Fruit fly (Drosophila melanogaster) whole organism, wandering third instar larva: Measurements from ENCODE around the gene CG43218.

Experiments used
- Abd-B ChIP-seq: fragments of >200 bp; optimal IDR thresholded peaks from 2 replicates; lab custom pipeline; 2017; ENCODE audit warnings: missing biosample characterization, missing genetic modification characterization
- CG32264 ChIP-seq: fragments of 200-800 bp; sonication (Bioruptor generic); optimal IDR thresholded peaks from 2 replicates; lab custom pipeline; 2016; ENCODE audit warnings: missing biosample characterization, missing genetic modification characterization
- CG9705 ChIP-seq: fragments of 200-800 bp; sonication (Bioruptor generic); optimal IDR thresholded peaks from 2 replicates; lab custom pipeline; 2018; ENCODE audit warnings: missing biosample characterization, mild to moderate bottlenecking, missing genetic modification characterization
- CrebA ChIP-seq: fragments of 200-800 bp; sonication (Bioruptor generic); optimal IDR thresholded peaks from 2 replicates; lab custom pipeline; 2016; ENCODE audit warnings: missing biosample characterization, mild to moderate bottlenecking, missing genetic modification characterization, borderline replicate concordance
- Dfd ChIP-seq: fragments of >200 bp; optimal IDR thresholded peaks from 2 replicates; lab custom pipeline; 2017; ENCODE audit warnings: missing biosample characterization, missing genetic modification characterization
- GATAd ChIP-seq: sonication (Bioruptor generic); optimal IDR thresholded peaks from 2 replicates; lab custom pipeline; 2016; ENCODE audit warnings: missing biosample characterization, missing genetic modification characterization
- HLH106 ChIP-seq: fragments of 200-800 bp; optimal IDR thresholded peaks from 3 replicates; lab custom pipeline; 2019; ENCODE audit warnings: missing biosample characterization, mild to moderate bottlenecking, missing genetic modification characterization, moderate library complexity
- Hr78 ChIP-seq: fragments of >200 bp; optimal IDR thresholded peaks from 2 replicates; lab custom pipeline; 2017; ENCODE audit warnings: missing biosample characterization, missing genetic modification characterization
- Hr83 ChIP-seq: fragments of 200-300 bp; sonication (Bioruptor generic); optimal IDR thresholded peaks from 2 replicates; lab custom pipeline; 2016; ENCODE audit warnings: missing biosample characterization, mild to moderate bottlenecking, missing genetic modification characterization, moderate library complexity; ENCODE audit not compliant: poor library complexity, severe bottlenecking
- Jra ChIP-seq: sonication (Bioruptor generic); optimal IDR thresholded peaks from 2 replicates; lab custom pipeline; 2016; ENCODE audit warnings: missing biosample characterization, missing genetic modification characterization
- Myc ChIP-seq: fragments of >200 bp; optimal IDR thresholded peaks from 2 replicates; lab custom pipeline; 2017
- N ChIP-seq: fragments of >200 bp; optimal IDR thresholded peaks from 2 replicates; lab custom pipeline; 2018; ENCODE audit warnings: missing biosample characterization, missing external identifiers, missing genetic modification characterization
- OdsH ChIP-seq: fragments of 200-800 bp; sonication (Bioruptor generic); optimal IDR thresholded peaks from 2 replicates; lab custom pipeline; 2016; ENCODE audit warnings: missing biosample characterization, mild to moderate bottlenecking, missing genetic modification characterization
- Sp1 ChIP-seq: fragments of 200-800 bp; sonication (Bioruptor generic); optimal IDR thresholded peaks from 3 replicates; lab custom pipeline; 2019; ENCODE audit warnings: missing biosample characterization, mild to moderate bottlenecking, missing genetic modification characterization, moderate library complexity
- Vsx2 ChIP-seq: fragments of 200-300, 225-300 bp; sonication (Bioruptor generic); optimal IDR thresholded peaks from 2 replicates; lab custom pipeline; 2018; ENCODE audit warnings: missing biosample characterization, missing genetic modification characterization; ENCODE audit not compliant: partially characterized antibody
- br ChIP-seq: fragments of 200-800 bp; sonication (Bioruptor generic); optimal IDR thresholded peaks from 2 replicates; lab custom pipeline; 2016; ENCODE audit warnings: missing biosample characterization, missing genetic modification characterization
- brk ChIP-seq: fragments of 200-800 bp; sonication (Bioruptor generic); optimal IDR thresholded peaks from 2 replicates; lab custom pipeline; 2016; ENCODE audit warnings: missing biosample characterization, mild to moderate bottlenecking, missing genetic modification characterization
- dl ChIP-seq, 2 experiments: fragments of 175-275, 200-275 bp in 1 of 2; fragments of 200-275 bp in 1 of 2; sonication (Bioruptor generic); optimal IDR thresholded peaks; lab custom pipeline; 2018; ENCODE audit warnings: mild to moderate bottlenecking in 2 of 2, missing biosample characterization in 2 of 2, missing genetic modification characterization in 2 of 2, moderate library complexity in 2 of 2; ENCODE audit not compliant: partially characterized antibody in 2 of 2, insufficient read depth in 1 of 2
- foxo ChIP-seq, 2 experiments: fragments of 200-800 bp; sonication (Bioruptor generic); optimal IDR thresholded peaks; 2 replicates in 1 of 2; 3 replicates in 1 of 2; lab custom pipeline; 2016 to 2017; ENCODE audit warnings: missing biosample characterization in 2 of 2, missing genetic modification characterization in 2 of 2
- fru ChIP-seq: fragments of 200-800 bp; sonication (Bioruptor generic); optimal IDR thresholded peaks from 3 replicates; lab custom pipeline; 2016; ENCODE audit warnings: missing biosample characterization, mild to moderate bottlenecking, missing genetic modification characterization
- h ChIP-seq: fragments of 200-800 bp; sonication (Bioruptor generic); optimal IDR thresholded peaks from 3 replicates; lab custom pipeline; 2016; ENCODE audit warnings: missing biosample characterization, mild to moderate bottlenecking, missing genetic modification characterization
- jim ChIP-seq: fragments of 175-275, 200-325 bp; sonication (Bioruptor generic); optimal IDR thresholded peaks from 2 replicates; lab custom pipeline; 2016; ENCODE audit warnings: missing biosample characterization, mild to moderate bottlenecking, missing genetic modification characterization
- lola ChIP-seq: fragments of >200 bp; optimal IDR thresholded peaks from 2 replicates; lab custom pipeline; 2017; ENCODE audit warnings: missing biosample characterization, missing genetic modification characterization
- pan ChIP-seq: fragments of >200 bp; optimal IDR thresholded peaks from 2 replicates; lab custom pipeline; 2017
- psq ChIP-seq: fragments of 200-800 bp; sonication (Bioruptor generic); optimal IDR thresholded peaks from 3 replicates; lab custom pipeline; 2017; ENCODE audit warnings: missing biosample characterization, mild to moderate bottlenecking, missing genetic modification characterization, moderate library complexity
- rgr ChIP-seq: fragments of 200-800 bp; sonication (Bioruptor generic); optimal IDR thresholded peaks from 3 replicates; lab custom pipeline; 2016; ENCODE audit warnings: missing biosample characterization, mild to moderate bottlenecking, missing genetic modification characterization
- tai ChIP-seq: sonication (Bioruptor generic); optimal IDR thresholded peaks from 2 replicates; lab custom pipeline; 2016; ENCODE audit warnings: missing biosample characterization, missing genetic modification characterization
- usp ChIP-seq: fragments of >200 bp; optimal IDR thresholded peaks from 2 replicates; lab custom pipeline; 2017; ENCODE audit warnings: missing biosample characterization, missing genetic modification characterization

Gene CG43218

dm6 chr3L:21224274-21224673, 33.5 kb upstream of the CG43218 start:
- TF ChIP-seq CG32264 (GFP tag; lab: Kevin White, UChicago) = no peak
- TF ChIP-seq CG9705 (GFP tag; lab: Kevin White, UChicago) = no peak
- no peak for TF ChIP-seq jim (GFP tag; lab: Kevin White, UChicago)
- no peak for TF ChIP-seq Sp1 (GFP tag; lab: Kevin White, UChicago)
- no peak for TF ChIP-seq dl (GFP tag; optimal IDR thresholded peaks at IDR 0.05; lab: Kevin White, UChicago; ENCODE audit: insufficient read depth in 1 of 2, partially characterized antibody in 2 of 2)
- TF ChIP-seq fru (GFP tag; lab: Kevin White, UChicago) = no peak
- no peak for TF ChIP-seq GATAd (GFP tag; lab: Kevin White, UChicago)
- no peak for TF ChIP-seq Hr83 (GFP tag; lab: Kevin White, UChicago)
- TF ChIP-seq tai = no peak

- TF ChIP-seq brk (GFP tag; lab: Kevin White, UChicago) (no peak), CG9705 (GFP tag; lab: Kevin White, UChicago) (no peak), pan (lab: Kevin White, UChicago) (no peak), dl (GFP tag; optimal IDR thresholded peaks at IDR 0.05; lab: Kevin White, UChicago; ENCODE audit: insufficient read depth in 1 of 2, partially characterized antibody in 2 of 2) (no peak), Myc (lab: Kevin White, UChicago) (no peak), Abd-B (GFP tag; lab: Kevin White, UChicago) (no peak), Sp1 (GFP tag; lab: Kevin White, UChicago) (no peak), psq (GFP tag; lab: Kevin White, UChicago) (peak; percentile 13), lola (GFP tag; lab: Kevin White, UChicago) (no peak), Hr83 (GFP tag; lab: Kevin White, UChicago) (no peak), OdsH (GFP tag; lab: Kevin White, UChicago) (no peak), rgr (GFP tag; lab: Kevin White, UChicago) (no peak), Dfd (GFP tag; lab: Kevin White, UChicago) (peak; percentile 16), foxo (GFP tag; optimal IDR thresholded peaks at IDR 0.05; lab: Kevin White, UChicago) (peak in 1 of 2 experiments; percentile 27), N (no peak), CrebA (GFP tag; lab: Kevin White, UChicago) (no peak), br (GFP tag; lab: Kevin White, UChicago) (peak; percentile 26), h (no peak), HLH106 (tag; lab: Kevin White, UChicago) (no peak)
Observed at dm6 chr3L:21224701-21225223, 33.1 kb upstream of the CG43218 start.

dm6 chr3L:21225642-21226041, 32.2 kb upstream of the CG43218 start:
- TF ChIP-seq N = no peak
- no peak for TF ChIP-seq pan (lab: Kevin White, UChicago)
- TF ChIP-seq CrebA (GFP tag; lab: Kevin White, UChicago) = no peak
- TF ChIP-seq dl (GFP tag; optimal IDR thresholded peaks at IDR 0.05; lab: Kevin White, UChicago; ENCODE audit: insufficient read depth in 1 of 2, partially characterized antibody in 2 of 2) = no peak
- no peak for TF ChIP-seq psq (GFP tag; lab: Kevin White, UChicago)
- no peak for TF ChIP-seq Vsx2 (GFP tag; lab: Kevin White, UChicago)
- no peak for TF ChIP-seq HLH106 (tag; lab: Kevin White, UChicago)
- TF ChIP-seq lola (GFP tag; lab: Kevin White, UChicago) = no peak
- no peak for TF ChIP-seq foxo (GFP tag; optimal IDR thresholded peaks at IDR 0.05; lab: Kevin White, UChicago)
- TF ChIP-seq Jra (GFP tag; lab: Kevin White, UChicago) = no peak

- TF ChIP-seq usp (GFP tag; lab: Kevin White, UChicago) (no peak), Myc (lab: Kevin White, UChicago) (no peak), CG9705 (GFP tag; lab: Kevin White, UChicago) (no peak), h (no peak), Hr78 (GFP tag; lab: Kevin White, UChicago) (no peak)
Observed at dm6 chr3L:21226309-21226708, 31.5 kb upstream of the CG43218 start, which contains the start of gene Eip78C. TSS of gene Eip78C (plus strand) at chr3L:21226609.

dm6 chr3L:21229764-21230163, 28.1 kb upstream of the CG43218 start:
- no peak for TF ChIP-seq Abd-B (GFP tag; lab: Kevin White, UChicago)
